Fruit fly (Drosophila melanogaster): ENCODE results near the gene ko.

Gene ko

dm6 chr3L:21058651-21059050 is 72.3 kb downstream of the ko start (continued):
- TF ChIP-seq Blimp-1 (GFP tag; optimal IDR thresholded peaks at IDR 0.05) (no peak), CG11902 (GFP tag; optimal IDR thresholded peaks at IDR 0.05) (no peak), Sox102F (GFP tag; optimal IDR thresholded peaks at IDR 0.05) (peak; percentile 52), Hr38 (GFP tag; optimal IDR thresholded peaks at IDR 0.05) (no peak), net (GFP tag; optimal IDR thresholded peaks at IDR 0.05) (no peak), topi (GFP tag; optimal IDR thresholded peaks at IDR 0.05) (peak; percentile 12), Sox14 (GFP tag; optimal IDR thresholded peaks at IDR 0.05) (peak; percentile 57), fd85E (GFP tag; optimal IDR thresholded peaks at IDR 0.05) (no peak), svp (GFP tag) (no peak), CG10669 (GFP tag; optimal IDR thresholded peaks at IDR 0.05) (no peak), CG10631 (GFP tag; optimal IDR thresholded peaks at IDR 0.05) (no peak), CG31627 (GFP tag; optimal IDR thresholded peaks at IDR 0.05) (no peak), Lpt (GFP tag; optimal IDR thresholded peaks at IDR 0.05) (peak; percentile 41), CG8632 (GFP tag; optimal IDR thresholded peaks at IDR 0.05) (no peak), CG15336 (GFP tag; IDR thresholded peaks at IDR 0.05) (no peak)

- TF ChIP-seq CG6163 (GFP tag; IDR thresholded peaks at IDR 0.05) (0 out of 3 replicates have a peak, but pooled peaks have one; percentile 41), fkh (GFP tag; optimal IDR thresholded peaks at IDR 0.05) (peak; percentile 8), CG1621 (tag; optimal IDR thresholded peaks at IDR 0.05) (no peak), CG6854 (GFP tag; optimal IDR thresholded peaks at IDR 0.05) (peak; percentile 77), CG32006 (GFP tag; optimal IDR thresholded peaks at IDR 0.05) (peak; percentile 44), vri (GFP tag; optimal IDR thresholded peaks at IDR 0.05) (peak; percentile 40), CG4318 (GFP tag; optimal IDR thresholded peaks at IDR 0.05) (no peak), dsx (GFP tag; optimal IDR thresholded peaks at IDR 0.05; ENCODE audit: poor library complexity, severe bottlenecking) (peak; percentile 5), eg (GFP tag; IDR thresholded peaks at IDR 0.05) (peak; percentile 54; the same call in 2 of the 3 replicates), Eip93F (GFP tag; optimal IDR thresholded peaks at IDR 0.05) (no peak), Met (GFP tag; optimal IDR thresholded peaks at IDR 0.05) (peak; percentile 16), achi (GFP tag; optimal IDR thresholded peaks at IDR 0.05) (no peak)
These were observed 73.4 kb downstream of the ko start for dm6 chr3L:21057568-21057940.

dm6 chr3L:21056792-21057567 is 74.0 kb downstream of the ko start:
- peak; percentile 76 for TF ChIP-seq topi (GFP tag; optimal IDR thresholded peaks at IDR 0.05)
- TF ChIP-seq CG32006 (GFP tag; optimal IDR thresholded peaks at IDR 0.05), result peak; percentile 82
- TF ChIP-seq Eip75B (GFP tag; optimal IDR thresholded peaks at IDR 0.05), result peak; percentile 68
- TF ChIP-seq Blimp-1 (GFP tag; optimal IDR thresholded peaks at IDR 0.05), result peak; percentile 13
- peak; percentile 73 for TF ChIP-seq CG4318 (GFP tag; optimal IDR thresholded peaks at IDR 0.05)
- TF ChIP-seq OdsH (GFP tag; optimal IDR thresholded peaks at IDR 0.05), result peak; percentile 71
- TF ChIP-seq Gug (GFP tag; IDR thresholded peaks at IDR 0.05), result no peak
- TF ChIP-seq CG34406 (GFP tag; optimal IDR thresholded peaks at IDR 0.05), result peak; percentile 58
- no peak for TF ChIP-seq Eip93F (GFP tag; optimal IDR thresholded peaks at IDR 0.05)
- TF ChIP-seq CG10669 (GFP tag; optimal IDR thresholded peaks at IDR 0.05), result peak; percentile 16
- peak; percentile 71 for TF ChIP-seq Hr4 (GFP tag; optimal IDR thresholded peaks at IDR 0.05)
- TF ChIP-seq CG9139 (GFP tag; optimal IDR thresholded peaks at IDR 0.05), result no peak
- TF ChIP-seq ss (GFP tag; optimal IDR thresholded peaks at IDR 0.05), result peak in 1 of 2 experiments; percentile 23
- peak; percentile 40 for TF ChIP-seq CG11762 (GFP tag; optimal IDR thresholded peaks at IDR 0.05; ENCODE audit: insufficient read depth)
- peak in 1 of 2 experiments; percentile 83 for TF ChIP-seq salr (GFP tag; optimal IDR thresholded peaks at IDR 0.05)
- TF ChIP-seq CG6276 (GFP tag; optimal IDR thresholded peaks at IDR 0.05), result peak; percentile 36
- TF ChIP-seq net (GFP tag; optimal IDR thresholded peaks at IDR 0.05), result peak; percentile 53
- no peak for TF ChIP-seq Hr38 (GFP tag; optimal IDR thresholded peaks at IDR 0.05)
- peak; percentile 64 for TF ChIP-seq CG10631 (GFP tag; optimal IDR thresholded peaks at IDR 0.05)
- TF ChIP-seq Ets21C (GFP tag; optimal IDR thresholded peaks at IDR 0.05), result peak; percentile 49
- peak; percentile 80 for TF ChIP-seq esn (GFP tag; optimal IDR thresholded peaks at IDR 0.05)
- TF ChIP-seq acj6 (GFP tag; optimal IDR thresholded peaks at IDR 0.05), result peak; percentile 66
- TF ChIP-seq fd85E (GFP tag; optimal IDR thresholded peaks at IDR 0.05), result no peak
- peak; percentile 86 for TF ChIP-seq CG6854 (GFP tag; optimal IDR thresholded peaks at IDR 0.05)
- TF ChIP-seq fd59A (GFP tag; optimal IDR thresholded peaks at IDR 0.05), result peak; percentile 52
- peak; percentile 96 for TF ChIP-seq Eip78C (GFP tag)
- TF ChIP-seq CG6163 (GFP tag; IDR thresholded peaks at IDR 0.05), result peak; percentile 28; the same call in 2 of the 3 replicates
- peak; percentile 25; the same call in 1 of the 3 replicates for TF ChIP-seq eg (GFP tag; IDR thresholded peaks at IDR 0.05)
- no peak for TF ChIP-seq CG15336 (GFP tag; IDR thresholded peaks at IDR 0.05)
- peak; percentile 77 for TF ChIP-seq Smox (GFP tag; optimal IDR thresholded peaks at IDR 0.05)
- TF ChIP-seq CG6808 (GFP tag; optimal IDR thresholded peaks at IDR 0.05), result peak; percentile 45
- peak; percentile 50 for TF ChIP-seq Sox102F (GFP tag; optimal IDR thresholded peaks at IDR 0.05)
